Worm (Caenorhabditis elegans) whole organism, L4 larva: ENCODE data around the gene F36G3.2.

Experiments
- F37D6.2 ChIP-seq: sonication (generic microtip); optimal IDR thresholded peaks from 2 replicates; lab custom pipeline; 2016; ENCODE audit warnings: mild to moderate bottlenecking, missing genetic modification characterization, missing compliant biosample characterization
- T20F7.1 ChIP-seq: fragments of 200-800 bp; sonication (Bioruptor generic); optimal IDR thresholded peaks from 2 replicates; lab custom pipeline; 2018; ENCODE audit warnings: mild to moderate bottlenecking, missing genetic modification characterization, missing compliant biosample characterization
- Y105C5A.15 ChIP-seq: fragments of 200-800 bp; sonication (Bioruptor generic); IDR thresholded peaks from 2 replicates; pipeline ENCODE4 v1.3.6; 2022; ENCODE audit warnings: missing genetic modification characterization, missing compliant biosample characterization
- Y5F2A.4 ChIP-seq: fragments of 200-800 bp; sonication (Bioruptor generic); optimal IDR thresholded peaks from 2 replicates; lab custom pipeline; 2018; ENCODE audit warnings: mild to moderate bottlenecking, missing genetic modification characterization, missing compliant biosample characterization
- Y75B8A.6 ChIP-seq: fragments of 200-800 bp; sonication (Bioruptor generic); IDR thresholded peaks from 2 replicates; pipeline ENCODE4 v1.3.6; 2022; ENCODE audit warnings: missing genetic modification reagents, missing genetic modification characterization, missing compliant biosample characterization
- ZK337.2 ChIP-seq: fragments of 200-800 bp; sonication (Bioruptor generic); IDR thresholded peaks from 2 replicates; pipeline ENCODE4 v1.3.6; 2022; ENCODE audit warnings: missing genetic modification reagents, missing genetic modification characterization, missing compliant biosample characterization
- ZK546.5 ChIP-seq, 2 experiments: sonication (generic microtip); optimal IDR thresholded peaks; 2 replicates each; lab custom pipeline; 2017; ENCODE audit warnings: missing biosample characterization in 2 of 2, missing genetic modification characterization in 2 of 2
- aha-1 ChIP-seq: fragments of 150-350 bp; peaks from one replicate; lab custom pipeline; 2014; ENCODE audit warnings: missing biosample characterization, missing genetic modification characterization
- attf-4 ChIP-seq: sonication (generic microtip); optimal IDR thresholded peaks from 3 replicates; lab custom pipeline; 2017; ENCODE audit warnings: missing biosample characterization, missing genetic modification characterization
- ceh-20 ChIP-seq: fragments of 200-800 bp; sonication (Bioruptor generic); IDR thresholded peaks from 2 replicates; pipeline ENCODE4 v1.3.6; 2022; ENCODE audit warnings: missing genetic modification reagents, missing genetic modification characterization, missing compliant biosample characterization
- ceh-28 ChIP-seq: fragments of 150-350 bp; optimal IDR thresholded peaks from 2 replicates; lab custom pipeline; 2014; ENCODE audit warnings: missing biosample characterization, missing genetic modification reagents, missing genetic modification characterization
- ceh-62 ChIP-seq: sonication (generic microtip); optimal IDR thresholded peaks from 2 replicates; lab custom pipeline; 2017; ENCODE audit warnings: missing biosample characterization, missing genetic modification characterization
- daf-12 ChIP-seq: fragments of 150-350 bp; optimal IDR thresholded peaks from 2 replicates; lab custom pipeline; 2014; ENCODE audit warnings: missing biosample characterization, missing genetic modification reagents, missing genetic modification characterization
- daf-16 ChIP-seq, 3 experiments: sonication (generic microtip); optimal IDR thresholded peaks; 2 replicates each; lab custom pipeline; 2016 to 2017; ENCODE audit warnings: missing genetic modification characterization in 3 of 3, missing genetic modification reagents in 3 of 3, mild to moderate bottlenecking in 2 of 3, missing compliant biosample characterization in 2 of 3, missing biosample characterization in 1 of 3, moderate library complexity in 1 of 3
- daf-19 ChIP-seq: fragments of 200-800 bp; sonication (Bioruptor generic); conservative IDR thresholded peaks from 2 replicates; pipeline ENCODE4 v1.3.6; 2022; ENCODE audit warnings: missing genetic modification characterization, missing compliant biosample characterization
- dpl-1 ChIP-seq: fragments of 150-350 bp; optimal IDR thresholded peaks from 2 replicates; lab custom pipeline; 2014; ENCODE audit warnings: missing biosample characterization, missing genetic modification reagents, missing genetic modification characterization
- duxl-1 ChIP-seq: sonication (generic microtip); optimal IDR thresholded peaks from 2 replicates; lab custom pipeline; 2016; ENCODE audit warnings: mild to moderate bottlenecking, missing genetic modification characterization, moderate library complexity, missing compliant biosample characterization; ENCODE audit not compliant: poor library complexity
- dve-1 ChIP-seq: sonication (generic microtip); optimal IDR thresholded peaks from 2 replicates; lab custom pipeline; 2017; ENCODE audit warnings: antibody characterized with exemption, mild to moderate bottlenecking, missing genetic modification characterization, missing compliant biosample characterization; ENCODE audit not compliant: insufficient read depth
- fos-1 ChIP-seq: fragments of 150-350 bp; optimal IDR thresholded peaks from 2 replicates; lab custom pipeline; 2014; ENCODE audit warnings: missing biosample characterization, missing genetic modification characterization
- gei-8 ChIP-seq: fragments of 200-800 bp; sonication (Bioruptor generic); optimal IDR thresholded peaks from 2 replicates; lab custom pipeline; 2018; ENCODE audit warnings: mild to moderate bottlenecking, missing genetic modification characterization, missing compliant biosample characterization
- hlh-11 ChIP-seq: fragments of 200-800 bp; sonication (Bioruptor generic); optimal IDR thresholded peaks from 2 replicates; lab custom pipeline; 2018; ENCODE audit warnings: mild to moderate bottlenecking, missing genetic modification characterization, missing compliant biosample characterization
- hlh-30 ChIP-seq: sonication (generic microtip); optimal IDR thresholded peaks from 2 replicates; lab custom pipeline; 2017; ENCODE audit warnings: antibody characterized with exemption, mild to moderate bottlenecking, missing genetic modification characterization, missing compliant biosample characterization; ENCODE audit not compliant: insufficient read depth
- hmg-1.1 ChIP-seq: fragments of 200-800 bp; sonication (Bioruptor generic); IDR thresholded peaks from 2 replicates; pipeline ENCODE4 v1.3.6; 2022; ENCODE audit warnings: missing genetic modification reagents, missing genetic modification characterization, missing compliant biosample characterization
- lim-7 ChIP-seq: fragments of 200-800 bp; sonication (Bioruptor generic); IDR thresholded peaks from 2 replicates; pipeline ENCODE4 v1.3.6; 2022; ENCODE audit warnings: missing genetic modification characterization, missing compliant biosample characterization
- madf-5 ChIP-seq, 2 experiments: fragments of 200-800 bp; sonication (Bioruptor generic); IDR thresholded peaks; 2 replicates each; pipeline ENCODE4 v1.3.6; 2022; ENCODE audit warnings: missing compliant biosample characterization in 2 of 2, missing genetic modification characterization in 2 of 2
- madf-9 ChIP-seq: fragments of 200-800 bp; sonication (Bioruptor generic); conservative IDR thresholded peaks from 2 replicates; pipeline ENCODE4 v1.3.6; 2022; ENCODE audit warnings: missing genetic modification reagents, missing genetic modification characterization, missing compliant biosample characterization
- mdl-1 ChIP-seq, 2 experiments: fragments of 150-350 bp in 1 of 2; sonication (generic microtip) in 1 of 2; optimal IDR thresholded peaks; 2 replicates each; lab custom pipeline; 2014 to 2017; ENCODE audit warnings: missing biosample characterization in 2 of 2, missing genetic modification characterization in 2 of 2
- nhr-10 ChIP-seq: fragments of 150-350 bp; optimal IDR thresholded peaks from 2 replicates; lab custom pipeline; 2014; ENCODE audit warnings: missing biosample characterization, missing genetic modification characterization
- nhr-102 ChIP-seq: sonication (generic microtip); optimal IDR thresholded peaks from 2 replicates; lab custom pipeline; 2016; ENCODE audit warnings: mild to moderate bottlenecking, missing genetic modification characterization, moderate library complexity, missing compliant biosample characterization
- nhr-111 ChIP-seq: fragments of 200-800 bp; sonication (Bioruptor generic); optimal IDR thresholded peaks from 2 replicates; lab custom pipeline; 2018; ENCODE audit warnings: mild to moderate bottlenecking, missing genetic modification characterization, missing compliant biosample characterization
- nhr-6 ChIP-seq: fragments of 150-350 bp; optimal IDR thresholded peaks from 2 replicates; lab custom pipeline; 2014; ENCODE audit warnings: missing biosample characterization, missing genetic modification characterization
- nhr-77 ChIP-seq: fragments of 150-350 bp; optimal IDR thresholded peaks from 2 replicates; lab custom pipeline; 2014; ENCODE audit warnings: missing biosample characterization, missing genetic modification characterization
- pha-4 ChIP-seq, 2 experiments: fragments of 150-350 bp in 1 of 2; fragments of 200-800 bp in 1 of 2; sonication (Bioruptor generic) in 1 of 2; IDR thresholded peaks in 1 of 2; optimal IDR thresholded peaks in 1 of 2; 2 replicates each; pipeline versions ENCODE4 v1.3.6 to Lab custom; 2014 to 2022; ENCODE audit warnings: missing genetic modification characterization in 2 of 2, missing genetic modification reagents in 2 of 2, missing biosample characterization in 1 of 2, missing compliant biosample characterization in 1 of 2
- php-3 ChIP-seq: fragments of 200-800 bp; sonication (Bioruptor generic); IDR thresholded peaks from 2 replicates; pipeline ENCODE4 v1.3.6; 2022; ENCODE audit warnings: missing genetic modification reagents, missing genetic modification characterization, missing compliant biosample characterization
- skn-1 ChIP-seq: fragments of 150-350 bp; optimal IDR thresholded peaks from 2 replicates; lab custom pipeline; 2014; ENCODE audit warnings: missing biosample characterization, missing genetic modification characterization
- snpc-4 ChIP-seq: fragments of 150-350 bp; optimal IDR thresholded peaks from 2 replicates; lab custom pipeline; 2014; ENCODE audit warnings: missing biosample characterization, missing genetic modification characterization
- spr-1 ChIP-seq: sonication (generic microtip); optimal IDR thresholded peaks from 2 replicates; lab custom pipeline; 2016; ENCODE audit warnings: mild to moderate bottlenecking, missing genetic modification characterization, missing compliant biosample characterization
- tag-97 ChIP-seq: fragments of 200-800 bp; sonication (Bioruptor generic); IDR thresholded peaks from 2 replicates; pipeline ENCODE4 v1.3.6; 2022; ENCODE audit warnings: missing genetic modification characterization, missing compliant biosample characterization
- unc-62 ChIP-seq, 3 experiments: fragments of 150-350 bp in 1 of 3; sonication (generic microtip); optimal IDR thresholded peaks in 2 of 3; peaks in 1 of 3; 1 replicate in 1 of 3; 2 replicates in 2 of 3; lab custom pipeline; 2014 to 2017; ENCODE audit warnings: missing biosample characterization in 3 of 3, missing genetic modification characterization in 3 of 3, missing genetic modification reagents in 3 of 3, missing genotype in 1 of 3
- zfp-2 ChIP-seq: sonication (generic microtip); optimal IDR thresholded peaks from 2 replicates; lab custom pipeline; 2016; ENCODE audit warnings: mild to moderate bottlenecking, missing genetic modification characterization, missing compliant biosample characterization

Gene F36G3.2

ce11 chrX:9794173-9794572 is at the start of gene F36G3.2:
F36G3.2 (minus strand) TSS chrX:9794273.
- TF ChIP-seq daf-12 (tag; lab: Kevin White, UChicago): no peak
- TF ChIP-seq dpl-1 (GFP tag; lab: Kevin White, UChicago): no peak
- no peak for TF ChIP-seq nhr-102 (tag; lab: Kevin White, UChicago)
- no peak for TF ChIP-seq hmg-1.1 (GFP tag; lab: Robert Waterston, UW)
- no peak for TF ChIP-seq Y75B8A.6
- no peak for TF ChIP-seq ceh-20 (GFP tag; lab: Robert Waterston, UW)

ce11 chrX:9843568-9843967 is 49.5 kb upstream of the F36G3.2 start:
- TF ChIP-seq nhr-6 (no peak), Y5F2A.4 (GFP tag; lab: Kevin White, UChicago) (no peak), madf-9 (GFP tag; lab: Robert Waterston, UW) (no peak)

- TF ChIP-seq unc-62 (GFP tag; optimal IDR thresholded peaks at IDR 0.05 in 1 of 2; lab: Kevin White, UChicago) (peak in 1 of 2 experiments; percentile 87), unc-62 (tag; optimal IDR thresholded peaks at IDR 0.05; lab: Kevin White, UChicago) (no peak), hlh-11 (tag; lab: Kevin White, UChicago) (peak; percentile 27), nhr-111 (GFP tag; lab: Kevin White, UChicago) (no peak), fos-1 (no peak), F37D6.2 (tag; lab: Kevin White, UChicago) (no peak), madf-5 (GFP tag; IDR thresholded peaks at IDR 0.05; lab: Robert Waterston, UW) (no peak), daf-16 (GFP tag; optimal IDR thresholded peaks at IDR 0.05; lab: Kevin White, UChicago) (peak in 1 of 2 experiments; percentile 79), daf-16 (tag; optimal IDR thresholded peaks at IDR 0.05; lab: Kevin White, UChicago) (no peak), aha-1 (tag; lab: Kevin White, UChicago) (peak; percentile 38), daf-19 (GFP tag; lab: Robert Waterston, UW) (no peak)
These were observed 48.0 kb upstream of the F36G3.2 start for ce11 chrX:9842102-9842501.

ce11 chrX:9840864-9841263 is 46.8 kb upstream of the F36G3.2 start:
- TF ChIP-seq Y105C5A.15 (GFP tag; lab: Robert Waterston, UW): no peak
- no peak for TF ChIP-seq nhr-10 (tag; lab: Kevin White, UChicago)
- TF ChIP-seq ZK546.5 (tag; optimal IDR thresholded peaks at IDR 0.05; lab: Kevin White, UChicago): no peak
- TF ChIP-seq unc-62 (GFP tag; optimal IDR thresholded peaks at IDR 0.05 in 1 of 2; lab: Kevin White, UChicago): peak in 1 of 2 experiments; percentile 47
- TF ChIP-seq unc-62 (tag; optimal IDR thresholded peaks at IDR 0.05; lab: Kevin White, UChicago): no peak
- TF ChIP-seq spr-1 (tag; lab: Kevin White, UChicago): no peak
- no peak for TF ChIP-seq pha-4 (GFP tag; IDR thresholded peaks at IDR 0.05; lab: Robert Waterston, UW)
- no peak for TF ChIP-seq pha-4 (tag; optimal IDR thresholded peaks at IDR 0.05; lab: Kevin White, UChicago)
- no peak for TF ChIP-seq nhr-102 (tag; lab: Kevin White, UChicago)
- peak in 1 of 2 experiments; percentile 30 for TF ChIP-seq daf-16 (GFP tag; optimal IDR thresholded peaks at IDR 0.05; lab: Kevin White, UChicago)
- TF ChIP-seq daf-16 (tag; optimal IDR thresholded peaks at IDR 0.05; lab: Kevin White, UChicago): no peak
- TF ChIP-seq ceh-20 (GFP tag; lab: Robert Waterston, UW): no peak
- no peak for TF ChIP-seq skn-1 (tag; lab: Kevin White, UChicago)

ce11 chrX:9837989-9838541 is 44.0 kb upstream of the F36G3.2 start, which contains the start of gene ipla-2:
ipla-2 (minus strand) TSS chrX:9838039.
- TF ChIP-seq tag-97 (no peak), ZK337.2 (GFP tag; lab: Robert Waterston, UW) (no peak), nhr-77 (peak; percentile 34), aha-1 (tag; lab: Kevin White, UChicago) (peak; percentile 97), dve-1 (tag; lab: Kevin White, UChicago) (peak; percentile 72), attf-4 (no peak), nhr-6 (peak; percentile 67), fos-1 (no peak), gei-8 (GFP tag; lab: Kevin White, UChicago) (no peak), hlh-30 (peak; percentile 100), pha-4 (GFP tag; IDR thresholded peaks at IDR 0.05; lab: Robert Waterston, UW) (no peak), pha-4 (tag; optimal IDR thresholded peaks at IDR 0.05; lab: Kevin White, UChicago) (peak; percentile 64), php-3 (no peak), snpc-4 (no peak), mdl-1 (tag; optimal IDR thresholded peaks at IDR 0.05; lab: Kevin White, UChicago) (peak; percentile 58 to 96), duxl-1 (tag; lab: Kevin White, UChicago) (no peak), T20F7.1 (GFP tag; lab: Kevin White, UChicago) (peak; percentile 17), zfp-2 (tag; lab: Kevin White, UChicago) (no peak), skn-1 (tag; lab: Kevin White, UChicago) (no peak), ceh-28 (no peak), lim-7 (no peak), ceh-62 (tag; lab: Kevin White, UChicago) (no peak)
